Worm (Caenorhabditis elegans): Measurements from ENCODE around the gene dmsr-9.

DNA sequence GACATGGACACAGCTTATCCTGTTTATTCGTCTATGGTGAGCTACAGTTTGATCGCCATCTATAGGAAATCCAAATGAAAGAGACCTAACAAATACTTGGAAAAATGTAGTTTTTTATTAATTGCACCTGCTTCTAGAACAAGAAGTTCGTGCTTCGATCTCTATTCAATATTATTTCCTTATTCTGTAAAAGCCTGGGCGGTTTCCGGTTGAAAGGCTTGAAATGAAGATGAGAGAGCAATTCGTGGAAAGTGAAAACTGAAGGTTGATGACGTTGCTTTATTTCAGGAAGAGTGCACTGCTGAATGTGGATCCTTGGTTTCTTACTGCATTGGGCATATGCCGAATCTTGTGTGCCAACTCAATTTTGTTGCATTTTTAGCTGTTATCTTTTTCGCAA, 18.8 kb downstream of the dmsr-9 start:
- no peak for TF ChIP-seq nhr-25 (tag; optimal IDR thresholded peaks at IDR 0.05)
- TF ChIP-seq egl-27 (tag; optimal IDR thresholded peaks at IDR 0.05) = no peak
- no peak for TF ChIP-seq ztf-11 (tag; optimal IDR thresholded peaks at IDR 0.05)
- TF ChIP-seq ceh-16 (tag; optimal IDR thresholded peaks at IDR 0.05) = no peak
- no peak for TF ChIP-seq ceh-28 (tag; optimal IDR thresholded peaks at IDR 0.05)
- TF ChIP-seq mdl-1 (tag; optimal IDR thresholded peaks at IDR 0.05) = no peak
- no peak for TF ChIP-seq sea-2 (GFP tag; optimal IDR thresholded peaks at IDR 0.05)

Data from whole organism, L3 larva.